Fruit fly (Drosophila melanogaster): ENCODE data around the gene Ama.

The Ama gene

DNA sequence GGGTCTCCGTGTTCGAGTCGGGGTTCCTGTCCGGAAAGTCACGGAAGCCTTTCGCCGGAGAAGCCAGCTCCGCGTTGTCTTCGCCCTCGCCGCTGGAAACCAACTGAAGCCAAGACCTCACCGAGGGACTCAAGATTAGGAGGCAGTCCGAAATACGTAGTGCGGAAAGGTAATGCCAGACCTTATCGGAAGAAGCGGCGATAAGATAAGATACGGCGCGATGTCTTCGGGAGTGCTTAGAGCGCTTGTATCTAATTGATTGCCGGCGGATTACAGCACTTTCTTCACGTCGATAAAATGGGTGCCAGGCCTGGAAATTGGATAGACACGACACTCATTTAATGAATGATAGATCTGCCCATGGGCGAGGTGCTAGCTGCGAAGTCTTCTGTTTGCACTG lies 47.5 kb downstream of the Ama start:
- TF ChIP-seq brk (GFP tag; optimal IDR thresholded peaks at IDR 0.05) (no peak), Dif (GFP tag; optimal IDR thresholded peaks at IDR 0.05; ENCODE audit: partially characterized antibody) (no peak), HLH106 (tag; optimal IDR thresholded peaks at IDR 0.05) (no peak), Dfd (GFP tag; optimal IDR thresholded peaks at IDR 0.05) (no peak), dmrt93B (GFP tag; optimal IDR thresholded peaks at IDR 0.05) (no peak), N (GFP tag; optimal IDR thresholded peaks at IDR 0.05) (no peak), OdsH (GFP tag; optimal IDR thresholded peaks at IDR 0.05) (no peak)

DNA sequence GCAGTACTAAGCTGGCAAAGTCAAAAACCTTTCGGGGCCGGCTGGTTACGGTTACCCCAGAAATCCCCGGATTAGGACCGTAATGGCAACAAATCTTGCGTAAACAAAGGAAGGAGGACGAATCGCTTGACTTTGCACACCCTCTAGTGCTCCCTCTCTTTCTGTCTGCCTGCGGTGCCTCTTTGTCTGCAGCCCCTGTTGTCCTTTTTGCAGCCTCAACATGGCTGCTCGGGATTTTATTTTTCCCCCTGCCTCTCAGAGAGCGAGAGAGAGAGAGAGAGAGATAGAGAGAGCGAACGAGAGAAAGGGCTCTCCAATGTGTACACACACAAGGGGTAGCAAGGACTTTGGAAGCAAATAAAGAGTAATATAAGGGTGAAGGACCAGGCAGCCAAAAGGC lies 48.2 kb downstream of the Ama start:
- TF ChIP-seq Dif (GFP tag; optimal IDR thresholded peaks at IDR 0.05; ENCODE audit: partially characterized antibody) (peak; percentile 63), psq (GFP tag; optimal IDR thresholded peaks at IDR 0.05) (no peak), dl (GFP tag; optimal IDR thresholded peaks at IDR 0.05; ENCODE audit: insufficient read depth in 1 of 2, partially characterized antibody in 2 of 2) (peak; percentile 5 to 47)

- TF ChIP-seq woc (GFP tag; optimal IDR thresholded peaks at IDR 0.05) (peak; percentile 70), Dif (GFP tag; optimal IDR thresholded peaks at IDR 0.05; ENCODE audit: partially characterized antibody) (no peak), rgr (GFP tag; optimal IDR thresholded peaks at IDR 0.05) (peak; percentile 59), br (GFP tag; optimal IDR thresholded peaks at IDR 0.05) (peak; percentile 35), pan (optimal IDR thresholded peaks at IDR 0.05) (no peak), Hr83 (GFP tag; optimal IDR thresholded peaks at IDR 0.05; ENCODE audit: poor library complexity, severe bottlenecking) (no peak), jim (GFP tag; optimal IDR thresholded peaks at IDR 0.05) (no peak), dsf (GFP tag; optimal IDR thresholded peaks at IDR 0.05; ENCODE audit: borderline replicate concordance) (no peak), CG9705 (GFP tag; optimal IDR thresholded peaks at IDR 0.05) (no peak), HLH106 (tag; optimal IDR thresholded peaks at IDR 0.05) (peak; percentile 46), lola (GFP tag; optimal IDR thresholded peaks at IDR 0.05) (no peak), usp (GFP tag; optimal IDR thresholded peaks at IDR 0.05) (no peak), Hr78 (GFP tag; optimal IDR thresholded peaks at IDR 0.05) (no peak), Sp1 (GFP tag; optimal IDR thresholded peaks at IDR 0.05) (peak; percentile 11), tai (GFP tag; optimal IDR thresholded peaks at IDR 0.05) (peak; percentile 22), OdsH (GFP tag; optimal IDR thresholded peaks at IDR 0.05) (peak; percentile 47), Rel (GFP tag; optimal IDR thresholded peaks at IDR 0.05) (peak; percentile 7), Rel (tag; optimal IDR thresholded peaks at IDR 0.05) (no peak), N (GFP tag; optimal IDR thresholded peaks at IDR 0.05) (no peak), Jra (GFP tag; optimal IDR thresholded peaks at IDR 0.05) (no peak), Hnf4 (GFP tag; optimal IDR thresholded peaks at IDR 0.05) (no peak), foxo (GFP tag; optimal IDR thresholded peaks at IDR 0.05) (peak in 1 of 2 experiments; percentile 54), Dfd (GFP tag; optimal IDR thresholded peaks at IDR 0.05) (no peak), Abd-B (GFP tag; optimal IDR thresholded peaks at IDR 0.05) (no peak), brk (GFP tag; optimal IDR thresholded peaks at IDR 0.05) (no peak), sage (GFP tag; optimal IDR thresholded peaks at IDR 0.05) (no peak), dl (GFP tag; optimal IDR thresholded peaks at IDR 0.05; ENCODE audit: insufficient read depth in 1 of 2, partially characterized antibody in 2 of 2) (no peak), h (GFP tag; optimal IDR thresholded peaks at IDR 0.05) (peak; percentile 51), CG32264 (GFP tag; optimal IDR thresholded peaks at IDR 0.05) (no peak), Myc (optimal IDR thresholded peaks at IDR 0.05) (no peak), ey (GFP tag; optimal IDR thresholded peaks at IDR 0.05) (peak; percentile 60), dmrt93B (GFP tag; optimal IDR thresholded peaks at IDR 0.05) (no peak), CrebA (GFP tag; optimal IDR thresholded peaks at IDR 0.05; ENCODE audit: borderline replicate concordance) (peak; percentile 48), Vsx2 (GFP tag; optimal IDR thresholded peaks at IDR 0.05; ENCODE audit: partially characterized antibody) (peak; percentile 17), psq (GFP tag; optimal IDR thresholded peaks at IDR 0.05) (peak; percentile 98), sv (GFP tag; optimal IDR thresholded peaks at IDR 0.05) (no peak), fru (GFP tag; optimal IDR thresholded peaks at IDR 0.05) (peak; percentile 88), Mio (GFP tag; optimal IDR thresholded peaks at IDR 0.05) (no peak), GATAd (GFP tag; optimal IDR thresholded peaks at IDR 0.05) (no peak)
Measured at dm6 chr3R:6812107-6812875, 49.9 kb downstream of the Ama start.

Data from whole organism, wandering third instar larva.